Worm (Caenorhabditis elegans): ENCODE data around the gene C44B7.11.
A peak's percentile ranks its signal among the peaks of the same experiment; 100 is the strongest.

C44B7.11 gene

DNA sequence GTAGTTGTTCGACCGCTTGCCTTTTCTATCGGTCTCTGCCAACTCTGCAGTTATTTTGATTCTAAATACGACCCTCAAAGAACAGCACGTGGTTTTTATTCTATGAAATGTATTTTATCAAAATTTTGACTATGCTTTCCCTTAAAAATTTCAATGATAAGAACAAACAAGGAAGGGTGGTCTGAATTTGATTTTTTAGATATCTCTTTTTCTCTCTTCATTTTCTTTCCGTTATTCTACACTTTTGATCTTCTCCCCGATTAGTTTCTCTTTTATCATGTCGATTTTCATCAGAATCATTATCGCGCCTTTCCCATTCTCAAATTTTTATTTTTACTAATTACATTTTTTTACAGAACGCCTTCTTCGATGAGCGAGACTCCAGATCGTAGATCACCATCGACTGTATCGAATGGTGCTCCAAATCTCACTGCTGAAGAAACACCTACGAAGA is 52.3 kb downstream of the C44B7.11 start:
- TF ChIP-seq pbrm-1 (GFP tag; IDR thresholded peaks at IDR 0.05) (no peak), F49E8.2 (tag; optimal IDR thresholded peaks at IDR 0.05; ENCODE audit: insufficient read depth) (no peak), let-607 (tag; optimal IDR thresholded peaks at IDR 0.05) (no peak), F55B11.4 (tag; optimal IDR thresholded peaks at IDR 0.05; ENCODE audit: borderline replicate concordance, insufficient read depth) (no peak), snpc-1.3 (tag; optimal IDR thresholded peaks at IDR 0.05; ENCODE audit: insufficient read depth) (no peak), F52B5.7 (tag; optimal IDR thresholded peaks at IDR 0.05) (no peak), F10E7.11 (tag; optimal IDR thresholded peaks at IDR 0.05) (no peak), mes-4 (tag; optimal IDR thresholded peaks at IDR 0.05) (no peak), unc-62 (GFP tag; optimal IDR thresholded peaks at IDR 0.05) (no peak), C06A6.2 (GFP tag; conservative IDR thresholded peaks at IDR 0.05) (no peak)

DNA sequence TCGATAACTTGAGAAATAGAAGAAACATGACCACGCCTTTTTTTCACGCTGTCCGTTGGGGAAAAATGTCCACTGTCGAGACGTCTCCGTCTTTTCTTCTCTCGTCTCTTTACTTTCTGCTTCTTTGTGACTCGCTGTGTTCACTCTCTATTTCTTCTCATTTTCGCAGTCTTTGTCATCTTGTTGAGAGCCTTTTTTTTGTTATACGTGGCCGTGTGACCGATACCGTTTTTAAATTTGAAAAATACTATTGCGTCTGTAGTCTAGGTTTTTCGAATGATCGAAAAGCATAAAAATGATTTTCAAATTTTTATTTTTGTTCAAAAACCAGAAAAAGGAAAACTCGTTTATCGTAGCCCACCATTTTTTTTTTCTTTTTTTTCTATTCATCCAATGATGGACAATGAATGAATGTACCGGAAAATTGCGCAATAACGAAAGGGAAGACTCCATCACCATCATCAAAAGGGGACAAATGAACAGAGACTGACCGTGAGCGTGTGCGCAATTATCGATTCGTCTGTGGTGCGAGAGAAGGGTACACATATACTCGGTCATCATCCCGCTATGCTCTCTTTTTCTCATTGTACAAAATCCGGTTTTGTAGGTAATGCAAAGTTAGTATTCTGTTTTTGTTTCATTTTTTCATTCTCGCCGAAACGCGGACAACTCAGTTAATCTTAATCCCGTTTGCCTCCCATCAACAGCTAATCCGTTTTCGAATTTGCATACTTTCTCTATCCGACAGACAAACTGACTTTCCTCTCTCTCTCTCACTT is 52.9 kb downstream of the C44B7.11 start:
- TF ChIP-seq nhr-120 (GFP tag; IDR thresholded peaks at IDR 0.05) (no peak), T07F8.4 (tag; optimal IDR thresholded peaks at IDR 0.05) (no peak), hmg-1.2 (GFP tag; IDR thresholded peaks at IDR 0.05) (peak; percentile 16; the same call in 1 of the 2 replicates), cebp-1 (GFP tag; IDR thresholded peaks at IDR 0.05) (no peak), cebp-1 (tag; optimal IDR thresholded peaks at IDR 0.05) (peak; percentile 1), nfya-1 (tag; optimal IDR thresholded peaks at IDR 0.05; ENCODE audit: borderline replicate concordance, insufficient read depth) (no peak), pbrm-1 (GFP tag; IDR thresholded peaks at IDR 0.05) (0 out of 2 replicates have a peak, but pooled peaks have one; percentile 18), attf-3 (GFP tag; conservative IDR thresholded peaks at IDR 0.05) (no peak)
